Fruit fly (Drosophila melanogaster) whole organism, prepupa: Measurements from ENCODE around the gene CG5265.
A peak's percentile ranks its signal among the peaks of the same experiment; 100 is the strongest.

Experiments
- Blimp-1 ChIP-seq: fragments of 200-800 bp; sonication (Bioruptor generic); optimal IDR thresholded peaks from 3 replicates; lab custom pipeline; 2017; ENCODE audit warnings: missing biosample characterization, missing genetic modification characterization, mild to moderate bottlenecking, moderate library complexity, missing genetic modification reagents
- CG10631 ChIP-seq: fragments of 200-800 bp; sonication (Bioruptor generic); optimal IDR thresholded peaks from 2 replicates; lab custom pipeline; 2016; ENCODE audit warnings: missing biosample characterization, missing genetic modification characterization
- CG10669 ChIP-seq: fragments of 200-800 bp; sonication (Bioruptor generic); optimal IDR thresholded peaks from 3 replicates; lab custom pipeline; 2018; ENCODE audit warnings: missing biosample characterization, mild to moderate bottlenecking, missing genetic modification characterization, moderate library complexity
- CG11762 ChIP-seq: fragments of 200-800 bp; sonication (Bioruptor generic); optimal IDR thresholded peaks from 3 replicates; lab custom pipeline; 2016; ENCODE audit warnings: missing biosample characterization, missing genetic modification characterization; ENCODE audit not compliant: insufficient read depth
- CG15336 ChIP-seq: fragments of 200-800 bp; sonication (Bioruptor generic); IDR thresholded peaks from 2 replicates; pipeline ENCODE4 v1.3.6; 2022; ENCODE audit warnings: missing biosample characterization, missing genetic modification characterization
- CG16779 ChIP-seq: fragments of 200-800 bp; sonication (Bioruptor generic); optimal IDR thresholded peaks from 3 replicates; lab custom pipeline; 2017; ENCODE audit warnings: missing biosample characterization, mild to moderate bottlenecking, missing genetic modification characterization
- CG3032 ChIP-seq: fragments of 200-800 bp; optimal IDR thresholded peaks from 2 replicates; lab custom pipeline; 2019; ENCODE audit warnings: missing biosample characterization, mild to moderate bottlenecking, missing genetic modification characterization, moderate library complexity
- CG4318 ChIP-seq: fragments of 200-800 bp; sonication (Bioruptor generic); optimal IDR thresholded peaks from 3 replicates; lab custom pipeline; 2017; ENCODE audit warnings: missing biosample characterization, mild to moderate bottlenecking, missing genetic modification characterization
- CG6163 ChIP-seq: fragments of 200-800 bp; sonication (Bioruptor generic); IDR thresholded peaks from 3 replicates; pipeline ENCODE4 v1.3.6; 2022; ENCODE audit warnings: missing biosample characterization, missing genetic modification characterization
- CG6276 ChIP-seq: fragments of 200-800 bp; sonication (Bioruptor generic); optimal IDR thresholded peaks from 2 replicates; lab custom pipeline; 2017; ENCODE audit warnings: missing biosample characterization, mild to moderate bottlenecking, missing genetic modification characterization
- CG6854 ChIP-seq: fragments of 200-800 bp; sonication (Bioruptor generic); optimal IDR thresholded peaks from 2 replicates; lab custom pipeline; 2017; ENCODE audit warnings: missing biosample characterization, mild to moderate bottlenecking, missing genetic modification characterization
- CG7368 ChIP-seq: fragments of 200-800 bp; sonication (Bioruptor generic); optimal IDR thresholded peaks from 3 replicates; lab custom pipeline; 2016; ENCODE audit warnings: missing biosample characterization, missing genetic modification characterization
- CG8119 ChIP-seq: fragments of 200-800 bp; sonication (Bioruptor generic); IDR thresholded peaks from 3 replicates; pipeline ENCODE4 v1.3.6; 2022; ENCODE audit warnings: missing biosample characterization, missing genetic modification characterization
- CG8319 ChIP-seq: fragments of 200-800 bp; sonication (Bioruptor generic); optimal IDR thresholded peaks from 3 replicates; lab custom pipeline; 2016; ENCODE audit warnings: missing biosample characterization, missing genetic modification characterization
- CG8632 ChIP-seq: fragments of 200-800 bp; sonication (Bioruptor generic); optimal IDR thresholded peaks from 3 replicates; lab custom pipeline; 2016; ENCODE audit warnings: missing biosample characterization, missing genetic modification characterization
- Eip75B ChIP-seq: fragments of 200-800 bp; sonication (Bioruptor generic); optimal IDR thresholded peaks from 3 replicates; lab custom pipeline; 2016; ENCODE audit warnings: missing biosample characterization, missing genetic modification characterization
- Eip78C ChIP-seq: fragments of 200-800 bp; sonication (Bioruptor generic); peaks from one replicate; lab custom pipeline; 2016; ENCODE audit warnings: missing biosample characterization, missing genetic modification characterization
- Eip93F ChIP-seq: fragments of 200-800 bp; sonication (Bioruptor generic); optimal IDR thresholded peaks from 2 replicates; lab custom pipeline; 2016; ENCODE audit warnings: missing biosample characterization, mild to moderate bottlenecking, missing genetic modification characterization
- Ets96B ChIP-seq: fragments of 200-800 bp; optimal IDR thresholded peaks from 2 replicates; lab custom pipeline; 2019; ENCODE audit warnings: missing biosample characterization, mild to moderate bottlenecking, missing genetic modification characterization, moderate library complexity
- Hr4 ChIP-seq: fragments of 200-800 bp; sonication (Bioruptor generic); optimal IDR thresholded peaks from 3 replicates; lab custom pipeline; 2016; ENCODE audit warnings: missing biosample characterization, missing genetic modification characterization
- Lpt ChIP-seq: fragments of 200-800 bp; sonication (Bioruptor generic); optimal IDR thresholded peaks from 3 replicates; lab custom pipeline; 2016; ENCODE audit warnings: missing biosample characterization, missing genetic modification characterization
- Met ChIP-seq: fragments of 200-800 bp; sonication (Bioruptor generic); optimal IDR thresholded peaks from 3 replicates; lab custom pipeline; 2016; ENCODE audit warnings: missing biosample characterization, missing genetic modification characterization
- OdsH ChIP-seq: fragments of 200-800 bp; sonication (Bioruptor generic); optimal IDR thresholded peaks from 3 replicates; lab custom pipeline; 2016; ENCODE audit warnings: missing biosample characterization, missing genetic modification characterization
- Smox ChIP-seq: fragments of 200-800 bp; sonication (Bioruptor generic); optimal IDR thresholded peaks from 3 replicates; lab custom pipeline; 2016; ENCODE audit warnings: missing biosample characterization, missing genetic modification characterization
- Sox102F ChIP-seq: fragments of 200-800 bp; sonication (Bioruptor generic); optimal IDR thresholded peaks from 2 replicates; lab custom pipeline; 2016; ENCODE audit warnings: missing biosample characterization, mild to moderate bottlenecking, missing genetic modification characterization
- Sox15 ChIP-seq: fragments of 200-800 bp; sonication (Bioruptor generic); optimal IDR thresholded peaks from 3 replicates; lab custom pipeline; 2016; ENCODE audit warnings: missing biosample characterization, missing genetic modification characterization
- achi ChIP-seq: fragments of 200-800 bp; sonication (Bioruptor generic); optimal IDR thresholded peaks from 3 replicates; lab custom pipeline; 2016; ENCODE audit warnings: missing biosample characterization, missing genetic modification characterization
- acj6 ChIP-seq: fragments of 200-800 bp; sonication (Bioruptor generic); optimal IDR thresholded peaks from 3 replicates; lab custom pipeline; 2016; ENCODE audit warnings: missing biosample characterization, missing genetic modification characterization
- cyc ChIP-seq: fragments of 200-800 bp; sonication (Bioruptor generic); optimal IDR thresholded peaks from 3 replicates; lab custom pipeline; 2016; ENCODE audit warnings: missing biosample characterization, missing genetic modification characterization
- dac ChIP-seq: fragments of 200-800 bp; sonication (Bioruptor generic); optimal IDR thresholded peaks from 2 replicates; lab custom pipeline; 2017; ENCODE audit warnings: missing biosample characterization, mild to moderate bottlenecking, missing genetic modification characterization
- dsx ChIP-seq: fragments of 200-800 bp; optimal IDR thresholded peaks from 3 replicates; lab custom pipeline; 2019; ENCODE audit warnings: missing biosample characterization, mild to moderate bottlenecking, missing genetic modification characterization, moderate library complexity; ENCODE audit not compliant: poor library complexity, severe bottlenecking
- esn ChIP-seq: fragments of 200-800 bp; sonication (Bioruptor generic); optimal IDR thresholded peaks from 2 replicates; lab custom pipeline; 2016; ENCODE audit warnings: missing biosample characterization, mild to moderate bottlenecking, missing genetic modification characterization, moderate library complexity
- fd59A ChIP-seq: fragments of 200-800 bp; sonication (Bioruptor generic); optimal IDR thresholded peaks from 2 replicates; lab custom pipeline; 2017; ENCODE audit warnings: missing biosample characterization, mild to moderate bottlenecking, missing genetic modification characterization, missing genetic modification reagents
- fd85E ChIP-seq: fragments of 200-800 bp; sonication (Bioruptor generic); optimal IDR thresholded peaks from 3 replicates; lab custom pipeline; 2016; ENCODE audit warnings: missing biosample characterization, missing genetic modification characterization
- fkh ChIP-seq: fragments of 200-800 bp; sonication (Bioruptor generic); optimal IDR thresholded peaks from 3 replicates; lab custom pipeline; 2017; ENCODE audit warnings: missing biosample characterization, mild to moderate bottlenecking, missing genetic modification characterization, moderate library complexity
- lz ChIP-seq: fragments of 200-800 bp; sonication (Bioruptor generic); optimal IDR thresholded peaks from 3 replicates; lab custom pipeline; 2016; ENCODE audit warnings: missing biosample characterization, missing genetic modification characterization
- net ChIP-seq: fragments of 200-800 bp; sonication (Bioruptor generic); optimal IDR thresholded peaks from 3 replicates; lab custom pipeline; 2016; ENCODE audit warnings: missing biosample characterization, missing genetic modification characterization
- pdm3 ChIP-seq: fragments of 200-800 bp; sonication (Bioruptor generic); optimal IDR thresholded peaks from 3 replicates; lab custom pipeline; 2016; ENCODE audit warnings: missing biosample characterization, missing genetic modification characterization
- salr ChIP-seq, 2 experiments: fragments of 200-800 bp; sonication (Bioruptor generic); optimal IDR thresholded peaks; 3 replicates each; lab custom pipeline; 2016 to 2018; ENCODE audit warnings: missing biosample characterization in 2 of 2, missing genetic modification characterization in 2 of 2, mild to moderate bottlenecking in 1 of 2
- spab ChIP-seq: fragments of 200-800 bp; sonication (Bioruptor generic); optimal IDR thresholded peaks from 2 replicates; lab custom pipeline; 2017; ENCODE audit warnings: missing biosample characterization, mild to moderate bottlenecking, missing genetic modification characterization, missing genetic modification reagents
- ss ChIP-seq, 2 experiments: fragments of 200-800 bp; sonication (Bioruptor generic); optimal IDR thresholded peaks; 2 replicates in 1 of 2; 3 replicates in 1 of 2; lab custom pipeline; 2017 to 2018; ENCODE audit warnings: mild to moderate bottlenecking in 2 of 2, missing biosample characterization in 2 of 2, missing genetic modification characterization in 2 of 2, moderate library complexity in 1 of 2
- svp ChIP-seq: fragments of 200-800 bp; sonication (Bioruptor generic); peaks from one replicate; lab custom pipeline; 2016; ENCODE audit warnings: missing biosample characterization, missing genetic modification characterization
- topi ChIP-seq: fragments of 200-800 bp; sonication (Bioruptor generic); optimal IDR thresholded peaks from 3 replicates; lab custom pipeline; 2016; ENCODE audit warnings: missing biosample characterization, missing genetic modification characterization
- vri ChIP-seq: fragments of 200-800 bp; sonication (Bioruptor generic); optimal IDR thresholded peaks from 3 replicates; lab custom pipeline; 2016; ENCODE audit warnings: missing biosample characterization, mild to moderate bottlenecking, missing genetic modification characterization

The CG5265 gene

dm6 chr3R:17115668-17116067 lies 23.1 kb upstream of the CG5265 start:
- TF ChIP-seq fkh (GFP tag; lab: Kevin White, UChicago) (peak; percentile 95), vri (GFP tag; lab: Kevin White, UChicago) (peak; percentile 31), CG8632 (GFP tag; lab: Kevin White, UChicago) (no peak)

dm6 chr3R:17116231-17116630 lies 22.6 kb upstream of the CG5265 start:
- TF ChIP-seq Smox (GFP tag; lab: Kevin White, UChicago) (no peak), CG11762 (GFP tag; lab: Kevin White, UChicago) (no peak), ss (GFP tag; optimal IDR thresholded peaks at IDR 0.05; lab: Kevin White, UChicago) (no peak), Lpt (no peak), Eip78C (peak; percentile 55), lz (GFP tag; lab: Kevin White, UChicago) (no peak), Eip93F (GFP tag; lab: Kevin White, UChicago) (no peak), Blimp-1 (GFP tag; lab: Kevin White, UChicago) (no peak), dac (GFP tag; lab: Kevin White, UChicago) (no peak), acj6 (GFP tag; lab: Kevin White, UChicago) (no peak), CG8319 (GFP tag; lab: Kevin White, UChicago) (no peak), CG6854 (GFP tag; lab: Kevin White, UChicago) (no peak), vri (GFP tag; lab: Kevin White, UChicago) (peak; percentile 40), CG8632 (GFP tag; lab: Kevin White, UChicago) (no peak), CG6276 (GFP tag; lab: Kevin White, UChicago) (no peak), Hr4 (GFP tag; lab: Kevin White, UChicago) (no peak), Met (GFP tag; lab: Kevin White, UChicago) (peak; percentile 35), Sox102F (GFP tag; lab: Kevin White, UChicago) (no peak), CG4318 (no peak), spab (GFP tag; lab: Kevin White, UChicago) (no peak), achi (GFP tag; lab: Kevin White, UChicago) (no peak), salr (GFP tag; optimal IDR thresholded peaks at IDR 0.05; lab: Kevin White, UChicago) (no peak), dsx (no peak), Ets96B (no peak), fkh (GFP tag; lab: Kevin White, UChicago) (no peak), CG10669 (no peak), CG16779 (tag; lab: Kevin White, UChicago) (no peak), Eip75B (GFP tag; lab: Kevin White, UChicago) (no peak), CG3032 (tag; lab: Kevin White, UChicago) (no peak), CG8119 (GFP tag; lab: Robert Waterston, UW) (no peak), svp (GFP tag; lab: Kevin White, UChicago) (no peak), CG7368 (GFP tag; lab: Kevin White, UChicago) (no peak), pdm3 (no peak), CG10631 (GFP tag; lab: Kevin White, UChicago) (no peak), esn (GFP tag; lab: Kevin White, UChicago) (peak; percentile 14)
- TF ChIP-seq, all 60 proteins: peak for 4

dm6 chr3R:17117607-17118327 lies 21.0 kb upstream of the CG5265 start:
- TF ChIP-seq OdsH (GFP tag; lab: Kevin White, UChicago) (peak; percentile 58), CG8119 (GFP tag; lab: Robert Waterston, UW) (no peak), Eip93F (GFP tag; lab: Kevin White, UChicago) (no peak), Eip75B (GFP tag; lab: Kevin White, UChicago) (peak; percentile 57), CG11762 (GFP tag; lab: Kevin White, UChicago) (no peak), fd85E (GFP tag; lab: Kevin White, UChicago) (no peak), cyc (GFP tag; lab: Kevin White, UChicago) (peak; percentile 57), lz (GFP tag; lab: Kevin White, UChicago) (peak; percentile 68), CG15336 (GFP tag; lab: Robert Waterston, UW) (no peak), Blimp-1 (GFP tag; lab: Kevin White, UChicago) (peak; percentile 15), Hr4 (GFP tag; lab: Kevin White, UChicago) (peak; percentile 35), CG10631 (GFP tag; lab: Kevin White, UChicago) (peak; percentile 43), fd59A (GFP tag; lab: Kevin White, UChicago) (peak; percentile 69), vri (GFP tag; lab: Kevin White, UChicago) (peak; percentile 62), net (GFP tag; lab: Kevin White, UChicago) (peak; percentile 54), Sox15 (peak; percentile 37), spab (GFP tag; lab: Kevin White, UChicago) (peak; percentile 61), CG8632 (GFP tag; lab: Kevin White, UChicago) (peak; percentile 51), esn (GFP tag; lab: Kevin White, UChicago) (peak; percentile 83), CG10669 (peak; percentile 52), dac (GFP tag; lab: Kevin White, UChicago) (no peak), topi (GFP tag; lab: Kevin White, UChicago) (peak; percentile 79), Smox (GFP tag; lab: Kevin White, UChicago) (peak; percentile 20), CG6163 (0 out of 3 replicates have a peak, but pooled peaks have one; percentile 33)
